Worm (Caenorhabditis elegans): ENCODE data around the gene ztf-14.

ztf-14 gene

ce11 chrX:14490486-14490885 lies 5.4 kb upstream of the ztf-14 start:
- TF ChIP-seq mab-5 (tag; optimal IDR thresholded peaks at IDR 0.05): no peak
- TF ChIP-seq ceh-43 (GFP tag; optimal IDR thresholded peaks at IDR 0.05): no peak
- no peak for TF ChIP-seq unc-120 (tag; optimal IDR thresholded peaks at IDR 0.05; ENCODE audit: poor library complexity, severe bottlenecking)
- TF ChIP-seq cnd-1 (tag; optimal IDR thresholded peaks at IDR 0.05): no peak
- TF ChIP-seq nhr-12 (tag; optimal IDR thresholded peaks at IDR 0.05): no peak
- no peak for TF ChIP-seq nhr-2 (tag; optimal IDR thresholded peaks at IDR 0.05)
- no peak for TF ChIP-seq sem-2 (GFP tag; optimal IDR thresholded peaks at IDR 0.05)
- no peak for TF ChIP-seq ceh-39 (tag; optimal IDR thresholded peaks at IDR 0.05)
- TF ChIP-seq nhr-237 (tag; optimal IDR thresholded peaks at IDR 0.05): no peak
- TF ChIP-seq hlh-1 (tag; optimal IDR thresholded peaks at IDR 0.05): no peak
- no peak for TF ChIP-seq nhr-28 (tag; optimal IDR thresholded peaks at IDR 0.05)
- TF ChIP-seq M03D4.4 (tag; optimal IDR thresholded peaks at IDR 0.05): no peak
- no peak for TF ChIP-seq unc-39 (tag; optimal IDR thresholded peaks at IDR 0.05)
- TF ChIP-seq lin-32 (GFP tag; optimal IDR thresholded peaks at IDR 0.05): no peak
- TF ChIP-seq lin-13 (tag; optimal IDR thresholded peaks at IDR 0.05): no peak
- TF ChIP-seq elt-3 (tag; optimal IDR thresholded peaks at IDR 0.05): no peak
- TF ChIP-seq nhr-76 (tag; optimal IDR thresholded peaks at IDR 0.05): no peak
- TF ChIP-seq zip-8 (tag; optimal IDR thresholded peaks at IDR 0.05): no peak
- no peak for TF ChIP-seq pha-4 (tag; optimal IDR thresholded peaks at IDR 0.05)
- no peak for TF ChIP-seq flh-1 (GFP tag; optimal IDR thresholded peaks at IDR 0.05)

ce11 chrX:14491103-14491502 lies 4.8 kb upstream of the ztf-14 start:
- TF ChIP-seq ceh-39 (tag; optimal IDR thresholded peaks at IDR 0.05) (peak; percentile 70), cnd-1 (tag; optimal IDR thresholded peaks at IDR 0.05) (peak; percentile 55), hlh-1 (tag; optimal IDR thresholded peaks at IDR 0.05) (no peak), snpc-4 (tag; optimal IDR thresholded peaks at IDR 0.05) (no peak), elt-1 (tag; optimal IDR thresholded peaks at IDR 0.05; ENCODE audit: borderline replicate concordance, insufficient read depth) (no peak), zip-8 (tag; optimal IDR thresholded peaks at IDR 0.05) (peak; percentile 23), nhr-76 (tag; optimal IDR thresholded peaks at IDR 0.05) (no peak), unc-62 (GFP tag; optimal IDR thresholded peaks at IDR 0.05) (no peak), mls-2 (tag; optimal IDR thresholded peaks at IDR 0.05) (peak; percentile 22), mep-1 (tag; optimal IDR thresholded peaks at IDR 0.05) (peak; percentile 38)

ce11 chrX:14492441-14492840 lies 3.4 kb upstream of the ztf-14 start:
- TF ChIP-seq blmp-1 (tag; optimal IDR thresholded peaks at IDR 0.05) (no peak), ceh-39 (tag; optimal IDR thresholded peaks at IDR 0.05) (no peak)

ce11 chrX:14495075-14495474 lies 810 bp upstream of the ztf-14 start:
- TF ChIP-seq unc-39 (tag; optimal IDR thresholded peaks at IDR 0.05) (no peak), pha-4 (tag; optimal IDR thresholded peaks at IDR 0.05) (no peak), snpc-4 (tag; optimal IDR thresholded peaks at IDR 0.05) (no peak), tbx-8 (GFP tag; optimal IDR thresholded peaks at IDR 0.05) (no peak), mep-1 (tag; optimal IDR thresholded peaks at IDR 0.05) (no peak), nhr-2 (tag; optimal IDR thresholded peaks at IDR 0.05) (no peak), lin-32 (GFP tag; optimal IDR thresholded peaks at IDR 0.05) (no peak), lsy-2 (tag; optimal IDR thresholded peaks at IDR 0.05) (no peak)

ce11 chrX:14496545-14496944 lies 660 bp downstream of the ztf-14 start:
- TF ChIP-seq hlh-1 (tag; optimal IDR thresholded peaks at IDR 0.05) (peak; percentile 49), nhr-2 (tag; optimal IDR thresholded peaks at IDR 0.05) (no peak)

- TF ChIP-seq hlh-1 (tag; optimal IDR thresholded peaks at IDR 0.05) (no peak), unc-39 (tag; optimal IDR thresholded peaks at IDR 0.05) (no peak), lin-32 (GFP tag; optimal IDR thresholded peaks at IDR 0.05) (no peak)
Measured at ce11 chrX:14499830-14500409, 4.0 kb downstream of the ztf-14 start.
